Fruit fly (Drosophila melanogaster) whole organism, embryonic: ENCODE measurements around the gene FucTA.

ENCODE experiments used
- Blimp-1 ChIP-seq: fragments of 200-800 bp; sonication (Bioruptor generic); optimal IDR thresholded peaks from 3 replicates; lab custom pipeline; 2018; ENCODE audit warnings: missing biosample characterization, missing genetic modification characterization, mild to moderate bottlenecking, moderate library complexity, missing genetic modification reagents
- CG1233 ChIP-seq: fragments of 200-800 bp; sonication (Bioruptor generic); optimal IDR thresholded peaks from 4 replicates; lab custom pipeline; 2018; ENCODE audit warnings: missing biosample characterization, mild to moderate bottlenecking, missing genetic modification characterization
- CG17385 ChIP-seq: fragments of 200-800 bp; sonication (Bioruptor generic); optimal IDR thresholded peaks from 3 replicates; lab custom pipeline; 2018; ENCODE audit warnings: missing biosample characterization, mild to moderate bottlenecking, missing genetic modification characterization
- CG3065 ChIP-seq: fragments of 200-800 bp; sonication (Bioruptor generic); optimal IDR thresholded peaks from 2 replicates; lab custom pipeline; 2016; ENCODE audit warnings: missing biosample characterization, missing genetic modification characterization
- Dip2 ChIP-seq: fragments of 200-800 bp; sonication (Bioruptor generic); IDR thresholded peaks from 2 replicates; pipeline ENCODE4 v1.3.6; 2022; ENCODE audit warnings: missing biosample characterization, missing genetic modification characterization
- Dll ChIP-seq: fragments of 200-800 bp; sonication (Bioruptor generic); IDR thresholded peaks from 4 replicates; pipeline ENCODE4 v1.3.6; 2022; ENCODE audit warnings: missing biosample characterization, missing genetic modification characterization; ENCODE audit not compliant: partially characterized antibody
- Lim3 ChIP-seq: fragments of 200-800 bp; sonication (Bioruptor generic); IDR thresholded peaks from 2 replicates; pipeline ENCODE4 v1.3.6; 2022; ENCODE audit warnings: missing biosample characterization, missing genetic modification characterization
- Trl ChIP-seq, 3 experiments: fragments of >200 bp in 2 of 3; fragments of 200-800 bp in 1 of 3; sonication (Bioruptor generic) in 1 of 3; optimal IDR thresholded peaks; 2 replicates in 1 of 3; 3 replicates in 2 of 3; lab custom pipeline; 2016 to 2017; ENCODE audit warnings: missing biosample characterization in 1 of 3, missing genetic modification characterization in 1 of 3
- exex ChIP-seq: fragments of 200-800 bp; sonication (Bioruptor generic); optimal IDR thresholded peaks from 4 replicates; lab custom pipeline; 2018; ENCODE audit warnings: missing biosample characterization, mild to moderate bottlenecking, missing genetic modification characterization, moderate library complexity
- eyg ChIP-seq: fragments of 200-800 bp; sonication (Bioruptor generic); optimal IDR thresholded peaks from 3 replicates; lab custom pipeline; 2016; ENCODE audit warnings: missing biosample characterization, missing genetic modification characterization
- gce ChIP-seq: fragments of 200-800 bp; sonication (Bioruptor generic); IDR thresholded peaks from 3 replicates; pipeline ENCODE4 v1.3.6; 2022; ENCODE audit warnings: missing biosample characterization, missing genetic modification characterization
- sob ChIP-seq: fragments of 200-800 bp; sonication (Bioruptor generic); IDR thresholded peaks from 2 replicates; pipeline ENCODE4 v1.3.6; 2022; ENCODE audit warnings: missing biosample characterization, missing genetic modification characterization
- stc ChIP-seq: fragments of 200-800 bp; sonication (Bioruptor generic); IDR thresholded peaks from 2 replicates; pipeline ENCODE4 v1.3.6; 2022; ENCODE audit warnings: missing biosample characterization, missing genetic modification characterization
- trh ChIP-seq: fragments of 200-800 bp; sonication (Bioruptor generic); optimal IDR thresholded peaks from 2 replicates; lab custom pipeline; 2016; ENCODE audit warnings: missing biosample characterization, missing genetic modification characterization

- TF ChIP-seq CG1233 (GFP tag; lab: Kevin White, UChicago) (no peak), Blimp-1 (GFP tag; lab: Kevin White, UChicago) (no peak), Trl (optimal IDR thresholded peaks at IDR 0.05; lab: Kevin White, UChicago) (no peak), Trl (GFP tag; optimal IDR thresholded peaks at IDR 0.05; lab: Kevin White, UChicago) (no peak), Lim3 (GFP tag; lab: Robert Waterston, UW) (no peak), CG3065 (GFP tag; lab: Kevin White, UChicago) (no peak), eyg (GFP tag; lab: Kevin White, UChicago) (no peak), stc (GFP tag; lab: Robert Waterston, UW) (no peak), sob (GFP tag; lab: Robert Waterston, UW) (no peak), trh (GFP tag; lab: Kevin White, UChicago) (no peak), Dip2 (GFP tag; lab: Robert Waterston, UW) (no peak), CG17385 (GFP tag; lab: Kevin White, UChicago) (no peak), Dll (GFP tag; lab: Robert Waterston, UW) (no peak), gce (no peak), exex (no peak)
Measured at dm6 chr3L:15187782-15188181, 40.8 kb downstream of the FucTA start.
